Fruit fly (Drosophila melanogaster): ENCODE data around the gene Polr2A.
A peak's percentile ranks its signal among the peaks of the same experiment; 100 is the strongest.

Gene Polr2A

dm6 chrX:11615652-11616495 lies 45.7 kb upstream of the Polr2A start, which contains the start of the genes RPA3 and Met:
RPA3 (minus strand) TSS chrX:11615840.
Met (plus strand) TSS chrX:11616124.
- TF ChIP-seq CG4328 (GFP tag; optimal IDR thresholded peaks at IDR 0.05), result no peak
- no peak for TF ChIP-seq CG3995 (GFP tag; optimal IDR thresholded peaks at IDR 0.05)
- TF ChIP-seq nom (GFP tag; optimal IDR thresholded peaks at IDR 0.05), result no peak
- no peak for TF ChIP-seq Antp (GFP tag; optimal IDR thresholded peaks at IDR 0.05)
- no peak for TF ChIP-seq CG6272 (GFP tag; IDR thresholded peaks at IDR 0.05)
- no peak for TF ChIP-seq oc (tag; optimal IDR thresholded peaks at IDR 0.05)
- TF ChIP-seq Awh (GFP tag; IDR thresholded peaks at IDR 0.05), result no peak
- no peak for TF ChIP-seq twi (tag; optimal IDR thresholded peaks at IDR 0.05)
- no peak for TF ChIP-seq pros (GFP tag; optimal IDR thresholded peaks at IDR 0.05)
- no peak for TF ChIP-seq CG32767 (GFP tag; IDR thresholded peaks at IDR 0.05)
- no peak for TF ChIP-seq CG6175 (GFP tag; IDR thresholded peaks at IDR 0.05)
- peak; percentile 54 for TF ChIP-seq inv (GFP tag; IDR thresholded peaks at IDR 0.05; ENCODE audit: partially characterized antibody)
- TF ChIP-seq zfh2 (GFP tag; optimal IDR thresholded peaks at IDR 0.05), result no peak
- TF ChIP-seq CG10267 (tag; optimal IDR thresholded peaks at IDR 0.05), result no peak
- no peak for TF ChIP-seq CG5180 (GFP tag; optimal IDR thresholded peaks at IDR 0.05)
- peak; percentile 28 for TF ChIP-seq CG14710 (tag; optimal IDR thresholded peaks at IDR 0.05)
- peak; percentile 52; the same call in 1 of the 3 replicates for TF ChIP-seq CG6791 (GFP tag; IDR thresholded peaks at IDR 0.05; ENCODE audit: partially characterized antibody)
- TF ChIP-seq CG9932 (GFP tag; IDR thresholded peaks at IDR 0.05), result no peak
- no peak for TF ChIP-seq dysf (GFP tag; IDR thresholded peaks at IDR 0.05)
- TF ChIP-seq CG16815 (GFP tag; optimal IDR thresholded peaks at IDR 0.05), result no peak
- TF ChIP-seq zf30C (GFP tag; optimal IDR thresholded peaks at IDR 0.05), result no peak
- peak; percentile 30 for TF ChIP-seq pzg (GFP tag; optimal IDR thresholded peaks at IDR 0.05)
- TF ChIP-seq CG7745 (tag; optimal IDR thresholded peaks at IDR 0.05), result no peak
- no peak for TF ChIP-seq ERR (GFP tag; optimal IDR thresholded peaks at IDR 0.05)
- TF ChIP-seq CG1603 (tag; optimal IDR thresholded peaks at IDR 0.05), result peak; percentile 38
- no peak for TF ChIP-seq Hand (GFP tag; optimal IDR thresholded peaks at IDR 0.05)
- TF ChIP-seq CG2116 (GFP tag; optimal IDR thresholded peaks at IDR 0.05), result peak; percentile 71
- no peak for TF ChIP-seq HLH3B (GFP tag; IDR thresholded peaks at IDR 0.05)
- TF ChIP-seq CG30020 (tag; optimal IDR thresholded peaks at IDR 0.05), result peak; percentile 79
- no peak for TF ChIP-seq CG8944 (GFP tag; optimal IDR thresholded peaks at IDR 0.05)
- peak; percentile 64 for TF ChIP-seq MESR4 (GFP tag; optimal IDR thresholded peaks at IDR 0.05)
- TF ChIP-seq CG6683 (GFP tag; optimal IDR thresholded peaks at IDR 0.05), result no peak
- TF ChIP-seq ind (GFP tag; optimal IDR thresholded peaks at IDR 0.05), result no peak
- no peak for TF ChIP-seq CG9727 (GFP tag; optimal IDR thresholded peaks at IDR 0.05)
- TF ChIP-seq CG13123 (GFP tag; optimal IDR thresholded peaks at IDR 0.05), result no peak
- TF ChIP-seq Ssrp (tag; optimal IDR thresholded peaks at IDR 0.05), result no peak
- no peak for TF ChIP-seq CG11456 (GFP tag; IDR thresholded peaks at IDR 0.05)
- TF ChIP-seq lov (optimal IDR thresholded peaks at IDR 0.05), result no peak
- TF ChIP-seq lov (GFP tag; IDR thresholded peaks at IDR 0.05), result no peak
- TF ChIP-seq CG43689 (GFP tag; IDR thresholded peaks at IDR 0.05), result no peak
- no peak for TF ChIP-seq Meics (GFP tag; optimal IDR thresholded peaks at IDR 0.05)
- TF ChIP-seq grn (GFP tag; optimal IDR thresholded peaks at IDR 0.05), result no peak
- TF ChIP-seq vfl (GFP tag; optimal IDR thresholded peaks at IDR 0.05), result no peak
- no peak for TF ChIP-seq Sox100B (GFP tag; optimal IDR thresholded peaks at IDR 0.05)
- no peak for TF ChIP-seq CG10147 (GFP tag; optimal IDR thresholded peaks at IDR 0.05)
- TF ChIP-seq Gsc (GFP tag; IDR thresholded peaks at IDR 0.05), result no peak
- TF ChIP-seq Atf6 (GFP tag; IDR thresholded peaks at IDR 0.05), result no peak
- no peak for TF ChIP-seq fu2 (GFP tag; optimal IDR thresholded peaks at IDR 0.05)
- TF ChIP-seq Kr (GFP tag; optimal IDR thresholded peaks at IDR 0.05), result no peak
- no peak for TF ChIP-seq CG7556 (GFP tag; optimal IDR thresholded peaks at IDR 0.05)

All from whole organism, embryonic.